Worm (Caenorhabditis elegans) whole organism, late embryonic: ENCODE data around the gene elt-1.
"Not testable (repeated sequence)": the region's sequence is repeated elsewhere in the genome, so short reads cannot be mapped to it uniquely, and the experiment has no call there.

Source experiments
- C08G9.2 ChIP-seq: sonication (generic microtip); optimal IDR thresholded peaks from 2 replicates; lab custom pipeline; 2016; ENCODE audit warnings: mild to moderate bottlenecking, missing genetic modification characterization, moderate library complexity, missing compliant biosample characterization
- K02D7.2 ChIP-seq: sonication (generic microtip); optimal IDR thresholded peaks from 2 replicates; lab custom pipeline; 2017; ENCODE audit warnings: mild to moderate bottlenecking, missing genetic modification characterization, missing compliant biosample characterization
- K09A11.1 ChIP-seq: sonication (generic microtip); optimal IDR thresholded peaks from 2 replicates; lab custom pipeline; 2017; ENCODE audit warnings: antibody characterized with exemption, mild to moderate bottlenecking, missing genetic modification characterization, missing compliant biosample characterization; ENCODE audit not compliant: insufficient read depth
- T23F11.4 ChIP-seq: fragments of 200-800 bp; sonication (Bioruptor generic); optimal IDR thresholded peaks from 2 replicates; lab custom pipeline; 2018; ENCODE audit warnings: mild to moderate bottlenecking, missing genetic modification characterization, missing compliant biosample characterization
- Y22D7AL.16 ChIP-seq: sonication (generic microtip); optimal IDR thresholded peaks from 2 replicates; lab custom pipeline; 2016; ENCODE audit warnings: missing genetic modification characterization, missing compliant biosample characterization
- ahr-1 ChIP-seq: sonication (generic microtip); optimal IDR thresholded peaks from 2 replicates; lab custom pipeline; 2016; ENCODE audit warnings: missing genetic modification characterization, missing compliant biosample characterization
- ama-1 ChIP-seq: fragments of 150-350 bp; optimal IDR thresholded peaks from 2 replicates; lab custom pipeline; 2014
- ceh-14 ChIP-seq: sonication (generic microtip); optimal IDR thresholded peaks from 2 replicates; lab custom pipeline; 2016; ENCODE audit warnings: missing genotype, missing genetic modification characterization, missing compliant biosample characterization
- ceh-18 ChIP-seq: sonication (generic microtip); optimal IDR thresholded peaks from 2 replicates; lab custom pipeline; 2016; ENCODE audit warnings: missing genetic modification characterization, missing compliant biosample characterization
- ceh-19 ChIP-seq: fragments of 200-800 bp; sonication (Bioruptor generic); optimal IDR thresholded peaks from 2 replicates; lab custom pipeline; 2018; ENCODE audit warnings: mild to moderate bottlenecking, missing genetic modification characterization, missing compliant biosample characterization
- ceh-2 ChIP-seq: sonication (generic microtip); optimal IDR thresholded peaks from 2 replicates; lab custom pipeline; 2016; ENCODE audit warnings: missing genotype, missing genetic modification characterization, missing compliant biosample characterization
- ceh-22 ChIP-seq: sonication (generic microtip); optimal IDR thresholded peaks from 2 replicates; lab custom pipeline; 2017; ENCODE audit warnings: missing biosample characterization, missing genetic modification characterization
- ceh-24 ChIP-seq: sonication (generic microtip); optimal IDR thresholded peaks from 2 replicates; lab custom pipeline; 2016; ENCODE audit warnings: mild to moderate bottlenecking, missing genetic modification characterization, missing compliant biosample characterization
- ceh-30 ChIP-seq: fragments of 150-350 bp; optimal IDR thresholded peaks from 2 replicates; lab custom pipeline; 2014; ENCODE audit warnings: missing biosample characterization, missing genetic modification characterization
- ceh-31 ChIP-seq: sonication (generic microtip); optimal IDR thresholded peaks from 2 replicates; lab custom pipeline; 2016; ENCODE audit warnings: missing genetic modification characterization, missing compliant biosample characterization
- ceh-45 ChIP-seq: fragments of 200-800 bp; sonication (Bioruptor generic); IDR thresholded peaks from 2 replicates; pipeline ENCODE4 v1.3.6; 2022; ENCODE audit warnings: missing genetic modification reagents, missing genetic modification characterization, missing compliant biosample characterization
- che-1 ChIP-seq: sonication (generic microtip); optimal IDR thresholded peaks from 2 replicates; lab custom pipeline; 2016; ENCODE audit warnings: mild to moderate bottlenecking, missing genetic modification characterization, missing compliant biosample characterization
- dmd-4 ChIP-seq: sonication (generic microtip); optimal IDR thresholded peaks from 2 replicates; lab custom pipeline; 2016; ENCODE audit warnings: borderline replicate concordance, missing genetic modification characterization, missing compliant biosample characterization
- dve-1 ChIP-seq: sonication (generic microtip); optimal IDR thresholded peaks from 2 replicates; lab custom pipeline; 2017; ENCODE audit warnings: antibody characterized with exemption, mild to moderate bottlenecking, missing genetic modification characterization, missing compliant biosample characterization
- elt-2 ChIP-seq: sonication (generic microtip); optimal IDR thresholded peaks from 2 replicates; lab custom pipeline; 2016; ENCODE audit warnings: missing genetic modification reagents, missing genetic modification characterization, missing compliant biosample characterization
- elt-4 ChIP-seq: sonication (generic microtip); optimal IDR thresholded peaks from 2 replicates; lab custom pipeline; 2016; ENCODE audit warnings: missing genetic modification characterization, missing compliant biosample characterization
- ets-4 ChIP-seq: sonication (generic microtip); optimal IDR thresholded peaks from 2 replicates; lab custom pipeline; 2016; ENCODE audit warnings: missing genetic modification characterization, missing compliant biosample characterization
- fkh-6 ChIP-seq: sonication (generic microtip); optimal IDR thresholded peaks from 2 replicates; lab custom pipeline; 2016; ENCODE audit warnings: missing genetic modification characterization, missing compliant biosample characterization
- gmeb-2 ChIP-seq: sonication (generic microtip); optimal IDR thresholded peaks from 2 replicates; lab custom pipeline; 2016; ENCODE audit warnings: missing genetic modification characterization, inconsistent platforms, missing compliant biosample characterization
- hlh-13 ChIP-seq: fragments of 200-800 bp; sonication (Bioruptor generic); optimal IDR thresholded peaks from 2 replicates; lab custom pipeline; 2018; ENCODE audit warnings: mild to moderate bottlenecking, missing genetic modification characterization, missing compliant biosample characterization
- hlh-15 ChIP-seq: sonication (generic microtip); optimal IDR thresholded peaks from 2 replicates; lab custom pipeline; 2016; ENCODE audit warnings: missing genetic modification characterization, missing compliant biosample characterization
- hlh-6 ChIP-seq: sonication (generic microtip); optimal IDR thresholded peaks from 2 replicates; lab custom pipeline; 2016; ENCODE audit warnings: missing genotype, missing genetic modification characterization, missing compliant biosample characterization
- madf-2 ChIP-seq: sonication (generic microtip); optimal IDR thresholded peaks from 2 replicates; lab custom pipeline; 2017; ENCODE audit warnings: missing genetic modification characterization, missing compliant biosample characterization
- mec-3 ChIP-seq: sonication (generic microtip); optimal IDR thresholded peaks from 2 replicates; lab custom pipeline; 2016; ENCODE audit warnings: borderline replicate concordance, missing genetic modification characterization, missing compliant biosample characterization
- nhr-11 ChIP-seq: fragments of 150-350 bp; optimal IDR thresholded peaks from 2 replicates; lab custom pipeline; 2014; ENCODE audit warnings: missing biosample characterization, missing genetic modification characterization
- nhr-232 ChIP-seq: sonication (generic microtip); optimal IDR thresholded peaks from 2 replicates; lab custom pipeline; 2016; ENCODE audit warnings: missing genetic modification characterization, missing compliant biosample characterization
- pag-3 ChIP-seq: sonication (generic microtip); optimal IDR thresholded peaks from 2 replicates; lab custom pipeline; 2016; ENCODE audit warnings: missing compliant biosample characterization, missing genetic modification characterization, borderline replicate concordance
- pax-1 ChIP-seq: fragments of 150-350 bp; optimal IDR thresholded peaks from 2 replicates; lab custom pipeline; 2014; ENCODE audit warnings: missing biosample characterization, missing genetic modification characterization
- pha-4 ChIP-seq: fragments of 150-350 bp; optimal IDR thresholded peaks from 2 replicates; lab custom pipeline; 2018; ENCODE audit warnings: missing biosample characterization, missing genetic modification reagents, missing genetic modification characterization
- pros-1 ChIP-seq: fragments of 150-350 bp; optimal IDR thresholded peaks from 2 replicates; lab custom pipeline; 2014; ENCODE audit warnings: missing biosample characterization, missing genetic modification reagents, missing genetic modification characterization
- ref-2 ChIP-seq: sonication (generic microtip); optimal IDR thresholded peaks from 2 replicates; lab custom pipeline; 2016; ENCODE audit warnings: missing genetic modification characterization, missing compliant biosample characterization
- sox-4 ChIP-seq: sonication (generic microtip); optimal IDR thresholded peaks from 2 replicates; lab custom pipeline; 2017; ENCODE audit warnings: mild to moderate bottlenecking, missing genetic modification characterization, inconsistent platforms, missing compliant biosample characterization
- syd-9 ChIP-seq: sonication (generic microtip); optimal IDR thresholded peaks from 2 replicates; lab custom pipeline; 2016; ENCODE audit warnings: mild to moderate bottlenecking, missing genetic modification characterization, moderate library complexity, missing compliant biosample characterization
- tbx-7 ChIP-seq: sonication (generic microtip); optimal IDR thresholded peaks from 2 replicates; lab custom pipeline; 2016; ENCODE audit warnings: missing genotype, missing genetic modification characterization, missing compliant biosample characterization
- unc-3 ChIP-seq, 2 experiments: fragments of 200-800 bp in 1 of 2; sonication (Bioruptor generic) in 1 of 2; sonication (generic microtip) in 1 of 2; conservative IDR thresholded peaks in 1 of 2; optimal IDR thresholded peaks in 1 of 2; 2 replicates each; pipeline versions ENCODE4 v1.3.6 to Lab custom; 2016 to 2022; ENCODE audit warnings: missing compliant biosample characterization in 2 of 2, missing genetic modification characterization in 2 of 2, missing genetic modification reagents in 1 of 2
- unc-42 ChIP-seq: sonication (generic microtip); optimal IDR thresholded peaks from 2 replicates; lab custom pipeline; 2016; ENCODE audit warnings: missing genotype, missing genetic modification characterization, missing compliant biosample characterization
- ztf-16 ChIP-seq: sonication (generic microtip); optimal IDR thresholded peaks from 2 replicates; lab custom pipeline; 2017; ENCODE audit warnings: missing genetic modification characterization, missing compliant biosample characterization

Gene elt-1

DNA sequence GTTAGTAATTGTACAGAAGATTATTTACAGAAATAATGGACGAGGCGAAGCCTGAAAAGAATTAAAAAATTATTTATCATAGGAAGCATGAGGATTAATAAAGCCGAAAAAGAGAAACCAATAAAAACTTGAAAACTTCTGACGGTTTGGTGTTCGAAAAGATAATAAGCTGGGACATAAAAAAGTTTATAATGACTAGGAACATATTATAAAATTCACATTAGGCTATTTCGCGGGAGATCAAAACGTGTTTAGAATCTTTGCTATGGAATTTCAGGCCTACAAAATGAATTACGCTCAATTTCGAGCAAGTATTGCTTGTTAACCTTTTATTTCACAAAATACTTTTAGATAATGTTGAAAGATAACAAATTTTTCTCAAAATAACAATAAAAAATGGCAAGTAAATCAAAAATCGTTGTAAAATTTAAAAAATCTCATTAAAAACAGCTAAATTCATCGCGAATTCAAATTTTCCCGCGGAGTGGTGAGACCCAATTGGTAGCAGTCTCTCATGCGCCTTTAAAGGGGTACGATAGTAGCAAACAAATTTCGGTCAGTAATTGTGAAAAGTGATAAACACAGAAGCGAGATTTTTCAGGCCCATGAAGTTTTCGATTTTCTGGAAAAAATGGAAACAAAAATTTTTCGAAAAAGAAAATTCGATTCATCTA lies 25.9 kb upstream of the elt-1 start, which contains the start of gene trcs-1:
Gene trcs-1 (minus strand): TSS at position 51 of the 674 bp plus-strand sequence.
- TF ChIP-seq ref-2 (no peak), ceh-30 (tag; lab: Kevin White, UChicago) (no peak), ahr-1 (tag; lab: Kevin White, UChicago) (no peak), gmeb-2 (tag; lab: Kevin White, UChicago) (no peak), ceh-19 (GFP tag; lab: Kevin White, UChicago) (no peak), ceh-22 (tag; lab: Kevin White, UChicago) (no peak), madf-2 (tag; lab: Kevin White, UChicago) (no peak), mec-3 (no peak), fkh-6 (tag; lab: Kevin White, UChicago) (no peak), sox-4 (no peak), ceh-31 (tag; lab: Kevin White, UChicago) (no peak), ets-4 (tag; lab: Kevin White, UChicago) (no peak)

DNA sequence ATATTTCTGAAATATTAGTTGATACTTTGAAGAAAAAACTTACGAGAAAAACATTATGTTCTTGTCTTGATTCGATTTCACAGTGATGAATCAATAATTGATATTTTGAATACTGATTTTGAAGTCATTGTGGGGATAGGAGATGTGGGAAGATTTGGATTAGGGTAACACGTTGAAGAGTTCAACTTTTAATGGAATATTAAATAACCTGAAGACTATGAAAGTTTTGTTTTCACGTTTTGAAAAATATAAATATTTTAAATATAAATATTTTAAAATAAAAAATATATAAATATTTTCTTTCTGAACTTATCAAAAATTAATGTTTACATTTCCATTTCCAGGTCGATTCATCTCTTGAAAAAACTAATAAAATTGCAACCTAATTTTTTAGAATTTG lies 22.4 kb upstream of the elt-1 start, which contains the start of gene pei-1:
Gene pei-1 (minus strand): TSS at position 101 of the 400 bp plus-strand sequence.
- TF ChIP-seq nhr-232 (tag; lab: Kevin White, UChicago) = no peak
- TF ChIP-seq ceh-2 (tag; lab: Kevin White, UChicago) = no peak
- TF ChIP-seq ceh-14 (tag; lab: Kevin White, UChicago) = no peak
- TF ChIP-seq ahr-1 (tag; lab: Kevin White, UChicago) = no peak
- no peak for TF ChIP-seq pros-1 (tag; lab: Kevin White, UChicago)
- no peak for TF ChIP-seq elt-4 (tag; lab: Kevin White, UChicago)
- TF ChIP-seq mec-3 = no peak
- no peak for TF ChIP-seq che-1 (tag; lab: Kevin White, UChicago)
- no peak for TF ChIP-seq K02D7.2 (tag; lab: Kevin White, UChicago)
- TF ChIP-seq dve-1 (tag; lab: Kevin White, UChicago) = no peak
- TF ChIP-seq C08G9.2 (tag; lab: Kevin White, UChicago) = no peak
- no peak for TF ChIP-seq ceh-31 (tag; lab: Kevin White, UChicago)
- no peak for TF ChIP-seq Y22D7AL.16 (tag; lab: Kevin White, UChicago)
- no peak for TF ChIP-seq pag-3
- no peak for TF ChIP-seq ceh-30 (tag; lab: Kevin White, UChicago)
- no peak for TF ChIP-seq pax-1 (tag; lab: Kevin White, UChicago)
- no peak for TF ChIP-seq dmd-4 (tag; lab: Kevin White, UChicago)
- TF ChIP-seq T23F11.4 = no peak
- TF ChIP-seq, all 69 proteins: peak for 0

DNA sequence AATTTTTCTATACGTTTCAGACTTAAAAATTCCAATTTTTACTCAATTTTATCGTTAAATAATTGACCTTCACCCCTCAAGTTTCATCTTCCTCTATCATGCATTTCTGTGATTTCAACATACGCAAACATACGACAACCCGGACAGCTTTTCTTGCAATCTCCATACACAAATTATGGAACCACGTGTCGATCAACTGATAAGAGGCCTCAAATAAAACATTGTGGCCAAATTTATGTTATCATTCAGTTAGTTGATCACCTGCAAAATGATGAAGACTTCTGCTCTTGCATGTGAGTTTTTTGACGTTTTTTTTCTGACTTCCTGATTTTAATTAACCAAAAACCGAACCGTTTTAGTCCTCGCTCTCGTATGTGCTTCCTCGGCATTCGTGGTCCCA lies 21.3 kb upstream of the elt-1 start, which contains the start of gene spp-18:
Gene spp-18 (plus strand): TSS at position 257 of the 400 bp plus-strand sequence.
- TF ChIP-seq ets-4 (tag; lab: Kevin White, UChicago) (no peak), elt-2 (tag; lab: Kevin White, UChicago) (peak; percentile 27), hlh-6 (no peak)

DNA sequence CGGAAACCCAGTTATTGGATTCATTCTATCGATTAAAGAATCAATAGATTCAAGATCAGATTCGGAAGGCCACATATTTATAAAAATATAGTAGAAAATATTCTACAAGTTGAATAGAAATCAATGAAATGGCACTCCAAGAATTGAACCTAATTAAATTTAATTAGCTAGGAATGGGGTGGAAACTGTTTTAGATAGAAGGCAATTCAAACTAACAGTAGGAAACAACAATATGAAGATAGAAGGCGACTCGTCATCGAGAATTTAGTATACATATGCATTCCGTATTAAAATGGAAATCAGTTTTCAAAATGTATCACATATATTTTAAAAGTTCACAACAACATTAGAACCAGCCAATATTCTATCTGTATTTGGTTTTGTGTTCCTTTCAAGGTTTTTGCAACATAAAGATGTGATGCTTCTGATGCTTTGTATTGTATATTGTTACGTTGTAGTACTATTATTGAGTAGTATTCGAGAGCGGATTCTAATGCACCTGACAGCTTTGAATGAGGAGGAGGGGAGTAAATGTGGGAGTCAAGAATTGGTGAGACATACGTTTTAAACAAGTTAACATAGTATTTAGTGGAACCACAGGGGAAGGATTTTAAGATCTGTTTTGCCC lies 18.9 kb upstream of the elt-1 start, which contains the start of the genes F27C8.3 and F27C8.2:
Gene F27C8.3 (minus strand): TSS at position 101 of the 628 bp plus-strand sequence.
Gene F27C8.2 (plus strand): TSS at position 578 of the 628 bp plus-strand sequence.
- TF ChIP-seq ets-4, ceh-18, pax-1 (tag; lab: Kevin White, UChicago): not testable (repeated sequence)

DNA sequence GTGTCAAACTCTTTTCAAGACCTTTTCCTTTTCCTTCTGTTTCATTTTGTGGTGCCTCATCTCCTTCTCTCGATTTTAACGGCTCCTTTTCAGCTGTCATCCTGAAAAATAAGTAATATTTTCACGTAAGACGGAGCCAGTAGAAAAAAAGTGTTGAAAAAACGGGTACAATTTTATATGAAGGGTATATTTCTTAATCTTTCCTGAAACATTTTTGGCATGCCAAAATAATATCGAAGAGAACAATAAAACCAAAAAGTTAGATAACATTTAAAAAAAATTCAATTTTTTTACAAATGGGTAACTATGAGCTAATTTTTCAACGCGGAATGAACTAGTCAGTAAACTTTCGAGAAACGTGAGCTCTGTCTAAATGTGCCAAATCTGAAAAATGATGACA lies 13.2 kb upstream of the elt-1 start, which contains the start of gene aat-1:
Gene aat-1 (minus strand): TSS at position 101 of the 400 bp plus-strand sequence.
- TF ChIP-seq ztf-16 (tag; lab: Kevin White, UChicago) (no peak), ahr-1 (tag; lab: Kevin White, UChicago) (no peak), ama-1 (lab: Kevin White, UChicago) (no peak), nhr-232 (tag; lab: Kevin White, UChicago) (no peak), hlh-13 (GFP tag; lab: Kevin White, UChicago) (no peak), ets-4 (tag; lab: Kevin White, UChicago) (no peak), ceh-45 (GFP tag; lab: Robert Waterston, UW) (no peak), mec-3 (no peak), tbx-7 (no peak), syd-9 (tag; lab: Kevin White, UChicago) (no peak), ceh-2 (tag; lab: Kevin White, UChicago) (no peak), pha-4 (tag; lab: Kevin White, UChicago) (no peak), unc-42 (no peak), nhr-11 (tag; lab: Kevin White, UChicago) (no peak), ceh-24 (tag; lab: Kevin White, UChicago) (no peak), hlh-15 (tag; lab: Kevin White, UChicago) (no peak), K09A11.1 (tag; lab: Kevin White, UChicago) (no peak), unc-3 (GFP tag; conservative IDR thresholded peaks at IDR 0.05; lab: Robert Waterston, UW) (no peak), unc-3 (tag; optimal IDR thresholded peaks at IDR 0.05; lab: Kevin White, UChicago) (no peak)
